Worm (Caenorhabditis elegans) whole organism, L1 larva: ENCODE data around the gene vps-45.

Experiments
- C34B4.2 ChIP-seq: sonication (generic microtip); optimal IDR thresholded peaks from 2 replicates; lab custom pipeline; 2017; ENCODE audit warnings: mild to moderate bottlenecking, missing genetic modification characterization, missing compliant biosample characterization
- elt-3 ChIP-seq, 6 experiments: fragments of 150-350 bp in 1 of 6; sonication (generic microtip); optimal IDR thresholded peaks; 2 replicates each; lab custom pipeline; 2017 to 2018; ENCODE audit warnings: missing biosample characterization in 6 of 6, missing genetic modification characterization in 6 of 6, inconsistent platforms in 1 of 6
- jun-1 ChIP-seq: fragments of 150-350 bp; optimal IDR thresholded peaks from 2 replicates; lab custom pipeline; 2014; ENCODE audit warnings: missing biosample characterization, missing genetic modification reagents, missing genetic modification characterization
- lin-13 ChIP-seq: fragments of 150-350 bp; optimal IDR thresholded peaks from 2 replicates; lab custom pipeline; 2014; ENCODE audit warnings: missing biosample characterization, missing genetic modification reagents, missing genetic modification characterization
- mep-1 ChIP-seq: fragments of 150-350 bp; optimal IDR thresholded peaks from 2 replicates; lab custom pipeline; 2014; ENCODE audit warnings: missing biosample characterization, missing genetic modification characterization
- nhr-11 ChIP-seq: fragments of 150-350 bp; optimal IDR thresholded peaks from 2 replicates; lab custom pipeline; 2014; ENCODE audit warnings: missing biosample characterization, missing genetic modification characterization
- nhr-71 ChIP-seq: sonication (generic microtip); optimal IDR thresholded peaks from 2 replicates; lab custom pipeline; 2016; ENCODE audit warnings: mild to moderate bottlenecking, missing genetic modification characterization, moderate library complexity, missing compliant biosample characterization
- pqm-1 ChIP-seq: sonication (generic microtip); optimal IDR thresholded peaks from 3 replicates; lab custom pipeline; 2017; ENCODE audit warnings: missing biosample characterization, missing genetic modification characterization
- xbp-1 ChIP-seq: sonication (generic microtip); optimal IDR thresholded peaks from 2 replicates; lab custom pipeline; 2016; ENCODE audit warnings: missing genetic modification characterization, missing compliant biosample characterization

DNA sequence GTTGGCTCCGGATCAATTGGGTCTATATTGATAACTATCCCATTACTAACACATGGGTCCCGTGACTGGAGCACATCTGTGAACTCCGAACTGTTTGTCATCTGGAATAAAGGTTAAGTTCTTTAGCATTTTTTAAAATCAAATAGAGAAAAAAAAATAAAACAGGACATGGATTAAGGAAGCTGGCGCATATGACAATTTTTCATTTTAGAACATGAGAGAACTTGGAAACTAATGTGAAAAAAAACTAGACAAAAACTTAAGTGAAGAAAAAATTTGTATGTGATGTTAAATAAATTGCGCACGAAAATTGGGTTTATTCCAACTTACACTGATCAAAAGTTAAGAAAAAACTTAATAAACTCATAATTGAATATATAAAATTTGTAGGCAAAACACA, 25.9 kb downstream of the vps-45 start, which contains the start of gene sms-2:
- no peak for TF ChIP-seq nhr-71 (tag; lab: Kevin White, UChicago)
- no peak for TF ChIP-seq elt-3 (tag; optimal IDR thresholded peaks at IDR 0.05; lab: Kevin White, UChicago)
- no peak for TF ChIP-seq C34B4.2 (tag; lab: Kevin White, UChicago)
- no peak for TF ChIP-seq mep-1 (tag; lab: Kevin White, UChicago)
- TF ChIP-seq lin-13 (GFP tag; lab: Kevin White, UChicago) = no peak
- TF ChIP-seq pqm-1 (tag; lab: Kevin White, UChicago) = no peak
- no peak for TF ChIP-seq nhr-11 (tag; lab: Kevin White, UChicago)
- TF ChIP-seq jun-1 (tag; lab: Kevin White, UChicago) = no peak
- no peak for TF ChIP-seq xbp-1
